Fruit fly (Drosophila melanogaster): ENCODE results near the gene Brd.

DNA sequence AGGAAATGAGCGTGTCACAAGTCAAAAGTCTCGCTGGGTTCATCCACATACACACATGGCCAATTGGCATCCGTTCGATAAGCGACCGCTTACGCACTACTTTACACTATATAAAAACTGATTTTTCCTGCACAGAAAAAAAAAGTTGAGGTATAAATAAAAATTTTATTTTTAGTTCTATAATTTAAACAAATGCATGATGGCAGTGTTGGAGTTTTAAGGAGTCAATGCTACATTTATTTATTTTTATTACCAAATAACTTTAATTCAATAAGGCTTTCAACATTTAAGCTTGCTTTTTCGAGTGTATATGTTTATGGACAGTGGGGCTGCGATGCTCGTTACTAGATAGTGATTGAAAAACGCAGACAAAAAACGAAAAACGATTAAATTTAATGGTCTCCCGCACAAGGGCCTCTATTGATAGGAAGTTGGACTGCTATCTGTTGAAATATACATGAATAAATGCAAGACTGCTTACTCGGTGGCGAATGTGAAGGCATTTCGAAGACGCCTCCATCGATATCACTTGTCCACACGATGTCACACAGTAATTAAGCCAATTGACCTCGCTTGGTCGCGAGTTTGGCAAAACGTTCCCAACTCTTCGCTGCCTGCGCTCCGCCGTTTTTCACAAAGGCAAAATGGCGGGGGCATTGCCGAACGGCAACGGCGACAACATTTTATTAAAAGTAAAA, 39.3 kb downstream of the Brd start:
- TF ChIP-seq CG14711 (tag; optimal IDR thresholded peaks at IDR 0.05) (peak; percentile 25), ovo (GFP tag; optimal IDR thresholded peaks at IDR 0.05) (no peak), Hr96 (GFP tag; optimal IDR thresholded peaks at IDR 0.05) (no peak), CG1620 (GFP tag; optimal IDR thresholded peaks at IDR 0.05) (no peak), Crg-1 (GFP tag; optimal IDR thresholded peaks at IDR 0.05) (no peak), Mnt (GFP tag; optimal IDR thresholded peaks at IDR 0.05) (no peak), toe (GFP tag; optimal IDR thresholded peaks at IDR 0.05) (no peak), CG7101 (tag; optimal IDR thresholded peaks at IDR 0.05) (peak; percentile 18), CG11617 (GFP tag; optimal IDR thresholded peaks at IDR 0.05) (no peak), Clk (GFP tag; optimal IDR thresholded peaks at IDR 0.05) (no peak), CG7045 (GFP tag; optimal IDR thresholded peaks at IDR 0.05) (no peak), pad (GFP tag; optimal IDR thresholded peaks at IDR 0.05) (no peak)
